Fruit fly (Drosophila melanogaster) whole organism, wandering third instar larva: ENCODE results near the gene CG14355.

Experiments used
- Abd-B ChIP-seq: fragments of >200 bp; optimal IDR thresholded peaks from 2 replicates; lab custom pipeline; 2017; ENCODE audit warnings: missing biosample characterization, missing genetic modification characterization
- CG32264 ChIP-seq: fragments of 200-800 bp; sonication (Bioruptor generic); optimal IDR thresholded peaks from 2 replicates; lab custom pipeline; 2016; ENCODE audit warnings: missing biosample characterization, missing genetic modification characterization
- CrebA ChIP-seq: fragments of 200-800 bp; sonication (Bioruptor generic); optimal IDR thresholded peaks from 2 replicates; lab custom pipeline; 2016; ENCODE audit warnings: missing biosample characterization, mild to moderate bottlenecking, missing genetic modification characterization, borderline replicate concordance
- Dfd ChIP-seq: fragments of >200 bp; optimal IDR thresholded peaks from 2 replicates; lab custom pipeline; 2017; ENCODE audit warnings: missing biosample characterization, missing genetic modification characterization
- Dif ChIP-seq: fragments of 200-275, 200-300 bp; sonication (Bioruptor generic); optimal IDR thresholded peaks from 2 replicates; lab custom pipeline; 2018; ENCODE audit warnings: missing biosample characterization, missing genetic modification characterization; ENCODE audit not compliant: partially characterized antibody
- GATAd ChIP-seq: sonication (Bioruptor generic); optimal IDR thresholded peaks from 2 replicates; lab custom pipeline; 2016; ENCODE audit warnings: missing biosample characterization, missing genetic modification characterization
- HLH106 ChIP-seq: fragments of 200-800 bp; optimal IDR thresholded peaks from 3 replicates; lab custom pipeline; 2019; ENCODE audit warnings: missing biosample characterization, mild to moderate bottlenecking, missing genetic modification characterization, moderate library complexity
- Hnf4 ChIP-seq: fragments of 200-800 bp; sonication (Bioruptor generic); optimal IDR thresholded peaks from 2 replicates; lab custom pipeline; 2016; ENCODE audit warnings: missing biosample characterization, mild to moderate bottlenecking, missing genetic modification characterization
- Hr78 ChIP-seq: fragments of >200 bp; optimal IDR thresholded peaks from 2 replicates; lab custom pipeline; 2017; ENCODE audit warnings: missing biosample characterization, missing genetic modification characterization
- Hr83 ChIP-seq: fragments of 200-300 bp; sonication (Bioruptor generic); optimal IDR thresholded peaks from 2 replicates; lab custom pipeline; 2016; ENCODE audit warnings: missing biosample characterization, mild to moderate bottlenecking, missing genetic modification characterization, moderate library complexity; ENCODE audit not compliant: poor library complexity, severe bottlenecking
- Jra ChIP-seq: sonication (Bioruptor generic); optimal IDR thresholded peaks from 2 replicates; lab custom pipeline; 2016; ENCODE audit warnings: missing biosample characterization, missing genetic modification characterization
- Mio ChIP-seq: sonication (Bioruptor generic); optimal IDR thresholded peaks from 2 replicates; lab custom pipeline; 2016; ENCODE audit warnings: missing biosample characterization, missing genetic modification characterization
- N ChIP-seq: fragments of >200 bp; optimal IDR thresholded peaks from 2 replicates; lab custom pipeline; 2018; ENCODE audit warnings: missing biosample characterization, missing external identifiers, missing genetic modification characterization
- OdsH ChIP-seq: fragments of 200-800 bp; sonication (Bioruptor generic); optimal IDR thresholded peaks from 2 replicates; lab custom pipeline; 2016; ENCODE audit warnings: missing biosample characterization, mild to moderate bottlenecking, missing genetic modification characterization
- Rel ChIP-seq, 2 experiments: fragments of 200-800 bp; sonication (Bioruptor generic) in 1 of 2; optimal IDR thresholded peaks; 2 replicates in 1 of 2; 3 replicates in 1 of 2; lab custom pipeline; 2016 to 2019; ENCODE audit warnings: mild to moderate bottlenecking in 2 of 2, missing biosample characterization in 2 of 2, missing genetic modification characterization in 2 of 2, moderate library complexity in 1 of 2
- Sp1 ChIP-seq: fragments of 200-800 bp; sonication (Bioruptor generic); optimal IDR thresholded peaks from 3 replicates; lab custom pipeline; 2019; ENCODE audit warnings: missing biosample characterization, mild to moderate bottlenecking, missing genetic modification characterization, moderate library complexity
- Vsx2 ChIP-seq: fragments of 200-300, 225-300 bp; sonication (Bioruptor generic); optimal IDR thresholded peaks from 2 replicates; lab custom pipeline; 2018; ENCODE audit warnings: missing biosample characterization, missing genetic modification characterization; ENCODE audit not compliant: partially characterized antibody
- br ChIP-seq: fragments of 200-800 bp; sonication (Bioruptor generic); optimal IDR thresholded peaks from 2 replicates; lab custom pipeline; 2016; ENCODE audit warnings: missing biosample characterization, missing genetic modification characterization
- brk ChIP-seq: fragments of 200-800 bp; sonication (Bioruptor generic); optimal IDR thresholded peaks from 2 replicates; lab custom pipeline; 2016; ENCODE audit warnings: missing biosample characterization, mild to moderate bottlenecking, missing genetic modification characterization
- dmrt93B ChIP-seq: fragments of 200-800 bp; sonication (Bioruptor generic); optimal IDR thresholded peaks from 2 replicates; lab custom pipeline; 2018; ENCODE audit warnings: missing biosample characterization, mild to moderate bottlenecking, missing genetic modification characterization
- dsf ChIP-seq: sonication (Bioruptor generic); optimal IDR thresholded peaks from 2 replicates; lab custom pipeline; 2016; ENCODE audit warnings: missing biosample characterization, missing genetic modification characterization, borderline replicate concordance
- ey ChIP-seq: fragments of 200-800 bp; sonication (Bioruptor generic); optimal IDR thresholded peaks from 2 replicates; lab custom pipeline; 2016; ENCODE audit warnings: missing biosample characterization, missing genetic modification characterization
- foxo ChIP-seq, 2 experiments: fragments of 200-800 bp; sonication (Bioruptor generic); optimal IDR thresholded peaks; 2 replicates in 1 of 2; 3 replicates in 1 of 2; lab custom pipeline; 2016 to 2017; ENCODE audit warnings: missing biosample characterization in 2 of 2, missing genetic modification characterization in 2 of 2
- fru ChIP-seq: fragments of 200-800 bp; sonication (Bioruptor generic); optimal IDR thresholded peaks from 3 replicates; lab custom pipeline; 2016; ENCODE audit warnings: missing biosample characterization, mild to moderate bottlenecking, missing genetic modification characterization
- h ChIP-seq: fragments of 200-800 bp; sonication (Bioruptor generic); optimal IDR thresholded peaks from 3 replicates; lab custom pipeline; 2016; ENCODE audit warnings: missing biosample characterization, mild to moderate bottlenecking, missing genetic modification characterization
- jim ChIP-seq: fragments of 175-275, 200-325 bp; sonication (Bioruptor generic); optimal IDR thresholded peaks from 2 replicates; lab custom pipeline; 2016; ENCODE audit warnings: missing biosample characterization, mild to moderate bottlenecking, missing genetic modification characterization
- lola ChIP-seq: fragments of >200 bp; optimal IDR thresholded peaks from 2 replicates; lab custom pipeline; 2017; ENCODE audit warnings: missing biosample characterization, missing genetic modification characterization
- pan ChIP-seq: fragments of >200 bp; optimal IDR thresholded peaks from 2 replicates; lab custom pipeline; 2017
- psq ChIP-seq: fragments of 200-800 bp; sonication (Bioruptor generic); optimal IDR thresholded peaks from 3 replicates; lab custom pipeline; 2017; ENCODE audit warnings: missing biosample characterization, mild to moderate bottlenecking, missing genetic modification characterization, moderate library complexity
- rgr ChIP-seq: fragments of 200-800 bp; sonication (Bioruptor generic); optimal IDR thresholded peaks from 3 replicates; lab custom pipeline; 2016; ENCODE audit warnings: missing biosample characterization, mild to moderate bottlenecking, missing genetic modification characterization
- sage ChIP-seq: fragments of 200-800 bp; sonication (Bioruptor generic); optimal IDR thresholded peaks from 2 replicates; lab custom pipeline; 2016; ENCODE audit warnings: missing biosample characterization, mild to moderate bottlenecking, missing genetic modification characterization
- sv ChIP-seq: fragments of 200-800 bp; sonication (Bioruptor generic); optimal IDR thresholded peaks from 3 replicates; lab custom pipeline; 2016; ENCODE audit warnings: missing biosample characterization, missing genetic modification characterization
- tai ChIP-seq: sonication (Bioruptor generic); optimal IDR thresholded peaks from 2 replicates; lab custom pipeline; 2016; ENCODE audit warnings: missing biosample characterization, missing genetic modification characterization
- usp ChIP-seq: fragments of >200 bp; optimal IDR thresholded peaks from 2 replicates; lab custom pipeline; 2017; ENCODE audit warnings: missing biosample characterization, missing genetic modification characterization
- woc ChIP-seq: sonication (Bioruptor generic); optimal IDR thresholded peaks from 2 replicates; lab custom pipeline; 2016; ENCODE audit warnings: missing biosample characterization, mild to moderate bottlenecking, missing genetic modification characterization

CG14355 gene

dm6 chr3R:14118350-14118749 lies 33.4 kb downstream of the CG14355 start, which contains the start of gene Kif19A:
Gene Kif19A (minus strand): TSS chr3R:14118450.
- TF ChIP-seq Jra (GFP tag; lab: Kevin White, UChicago) = no peak
- TF ChIP-seq h (GFP tag; lab: Kevin White, UChicago) = no peak
- TF ChIP-seq tai (GFP tag; lab: Kevin White, UChicago) = no peak
- no peak for TF ChIP-seq Sp1 (GFP tag; lab: Kevin White, UChicago)
- TF ChIP-seq dmrt93B (GFP tag; lab: Kevin White, UChicago) = no peak
- no peak for TF ChIP-seq Abd-B (GFP tag; lab: Kevin White, UChicago)
- TF ChIP-seq N (GFP tag; lab: Kevin White, UChicago) = no peak
- TF ChIP-seq foxo (GFP tag; optimal IDR thresholded peaks at IDR 0.05; lab: Kevin White, UChicago) = no peak
- no peak for TF ChIP-seq woc
- TF ChIP-seq jim (GFP tag; lab: Kevin White, UChicago) = no peak
- no peak for TF ChIP-seq br
- no peak for TF ChIP-seq HLH106 (tag; lab: Kevin White, UChicago)
- TF ChIP-seq CG32264 (GFP tag; lab: Kevin White, UChicago) = no peak
- TF ChIP-seq psq (GFP tag; lab: Kevin White, UChicago) = no peak
- no peak for TF ChIP-seq GATAd (GFP tag; lab: Kevin White, UChicago)
- no peak for TF ChIP-seq brk (GFP tag; lab: Kevin White, UChicago)
- TF ChIP-seq rgr = no peak
- TF ChIP-seq Hr83 (GFP tag; lab: Kevin White, UChicago) = no peak

dm6 chr3R:14116088-14116487 lies 35.7 kb downstream of the CG14355 start:
- TF ChIP-seq CrebA (no peak), pan (no peak), CG32264 (GFP tag; lab: Kevin White, UChicago) (no peak), Dfd (GFP tag; lab: Kevin White, UChicago) (no peak), Dif (GFP tag; lab: Kevin White, UChicago) (no peak), rgr (no peak), OdsH (no peak), woc (no peak), br (no peak), Vsx2 (no peak), foxo (GFP tag; optimal IDR thresholded peaks at IDR 0.05; lab: Kevin White, UChicago) (no peak), lola (GFP tag; lab: Kevin White, UChicago) (no peak), dmrt93B (GFP tag; lab: Kevin White, UChicago) (no peak), jim (GFP tag; lab: Kevin White, UChicago) (no peak), fru (GFP tag; lab: Kevin White, UChicago) (no peak), sv (GFP tag; lab: Kevin White, UChicago) (no peak), ey (no peak), tai (GFP tag; lab: Kevin White, UChicago) (no peak)

- no peak for TF ChIP-seq rgr
- TF ChIP-seq CG32264 (GFP tag; lab: Kevin White, UChicago) = no peak
Observed at dm6 chr3R:14112066-14112465, 39.7 kb downstream of the CG14355 start, which contains the start of gene CG14357. Gene CG14357 (minus strand): TSS chr3R:14112166.

- TF ChIP-seq Rel (GFP tag; optimal IDR thresholded peaks at IDR 0.05; lab: Kevin White, UChicago) (no peak), Rel (tag; optimal IDR thresholded peaks at IDR 0.05; lab: Kevin White, UChicago) (no peak), CrebA (no peak), ey (no peak)
Observed at dm6 chr3R:14109145-14109544, 42.6 kb downstream of the CG14355 start, which contains the start of gene Or88a. Gene Or88a (plus strand): TSS chr3R:14109445.

- TF ChIP-seq HLH106 (tag; lab: Kevin White, UChicago) = no peak
- no peak for TF ChIP-seq Hnf4 (GFP tag; lab: Kevin White, UChicago)
- TF ChIP-seq Dif (GFP tag; lab: Kevin White, UChicago) = peak; percentile 34
- TF ChIP-seq Sp1 (GFP tag; lab: Kevin White, UChicago) = no peak
- no peak for TF ChIP-seq Hr78 (GFP tag; lab: Kevin White, UChicago)
- TF ChIP-seq h (GFP tag; lab: Kevin White, UChicago) = no peak
- TF ChIP-seq GATAd (GFP tag; lab: Kevin White, UChicago) = no peak
- no peak for TF ChIP-seq sage
- TF ChIP-seq Vsx2 = no peak
- TF ChIP-seq OdsH = no peak
- no peak for TF ChIP-seq psq (GFP tag; lab: Kevin White, UChicago)
- TF ChIP-seq usp (GFP tag; lab: Kevin White, UChicago) = no peak
- TF ChIP-seq Hr83 (GFP tag; lab: Kevin White, UChicago) = no peak
- no peak for TF ChIP-seq woc
- no peak for TF ChIP-seq CG32264 (GFP tag; lab: Kevin White, UChicago)
- peak in 1 of 2 experiments; percentile 13 for TF ChIP-seq foxo (GFP tag; optimal IDR thresholded peaks at IDR 0.05; lab: Kevin White, UChicago)
- TF ChIP-seq Jra (GFP tag; lab: Kevin White, UChicago) = no peak
- TF ChIP-seq sv (GFP tag; lab: Kevin White, UChicago) = peak; percentile 41
- peak; percentile 19 for TF ChIP-seq fru (GFP tag; lab: Kevin White, UChicago)
- no peak for TF ChIP-seq Mio (GFP tag; lab: Kevin White, UChicago)
- no peak for TF ChIP-seq Rel (GFP tag; optimal IDR thresholded peaks at IDR 0.05; lab: Kevin White, UChicago)
- no peak for TF ChIP-seq Rel (tag; optimal IDR thresholded peaks at IDR 0.05; lab: Kevin White, UChicago)
- TF ChIP-seq pan = no peak
- no peak for TF ChIP-seq jim (GFP tag; lab: Kevin White, UChicago)
- no peak for TF ChIP-seq ey
- TF ChIP-seq dsf (GFP tag; lab: Kevin White, UChicago) = no peak
- no peak for TF ChIP-seq CrebA
- no peak for TF ChIP-seq lola (GFP tag; lab: Kevin White, UChicago)
Observed at dm6 chr3R:14108158-14108921, 43.4 kb downstream of the CG14355 start, which contains the start of gene CG12402. Gene CG12402 (minus strand): TSS chr3R:14108321.
